Worm (Caenorhabditis elegans) whole organism, mixed stage, embryonic: ENCODE results near the gene ent-5.

Source experiments
- mab-5 ChIP-seq: fragments of 150-350 bp; optimal IDR thresholded peaks from 2 replicates; lab custom pipeline; 2014; ENCODE audit warnings: missing biosample characterization, missing genetic modification characterization
- mep-1 ChIP-seq: fragments of 150-350 bp; optimal IDR thresholded peaks from 2 replicates; lab custom pipeline; 2017; ENCODE audit warnings: missing biosample characterization, missing genetic modification reagents, missing genetic modification characterization, inconsistent platforms
- snpc-4 ChIP-seq: fragments of 150-350 bp; optimal IDR thresholded peaks from 2 replicates; lab custom pipeline; 2014; ENCODE audit warnings: missing biosample characterization, missing genetic modification characterization

DNA sequence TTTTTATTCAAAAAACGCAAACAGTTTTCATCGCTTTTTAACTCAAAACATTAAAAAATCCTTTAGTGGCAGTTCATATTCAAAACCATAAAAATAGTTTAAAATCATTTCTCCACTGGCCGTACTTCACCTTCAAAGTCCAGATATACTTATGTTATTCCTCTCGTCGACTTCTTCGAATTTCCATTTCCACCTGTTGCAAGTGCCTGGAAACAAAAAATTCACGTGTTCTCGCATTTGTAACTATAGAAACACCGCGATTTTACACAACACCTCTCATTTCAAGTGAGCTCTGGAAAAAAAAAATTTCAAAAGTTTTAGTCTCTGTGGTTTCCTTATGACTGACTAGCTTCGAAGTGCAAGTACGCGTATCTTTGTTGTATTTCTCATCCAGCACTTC, 23.9 kb downstream of the ent-5 start:
- TF ChIP-seq mab-5 (tag; lab: Kevin White, UChicago) (no peak), snpc-4 (tag; lab: Kevin White, UChicago) (no peak), mep-1 (tag; lab: Kevin White, UChicago) (no peak)
